Worm (Caenorhabditis elegans): ENCODE measurements around the gene K11H12.1.

The K11H12.1 gene

DNA sequence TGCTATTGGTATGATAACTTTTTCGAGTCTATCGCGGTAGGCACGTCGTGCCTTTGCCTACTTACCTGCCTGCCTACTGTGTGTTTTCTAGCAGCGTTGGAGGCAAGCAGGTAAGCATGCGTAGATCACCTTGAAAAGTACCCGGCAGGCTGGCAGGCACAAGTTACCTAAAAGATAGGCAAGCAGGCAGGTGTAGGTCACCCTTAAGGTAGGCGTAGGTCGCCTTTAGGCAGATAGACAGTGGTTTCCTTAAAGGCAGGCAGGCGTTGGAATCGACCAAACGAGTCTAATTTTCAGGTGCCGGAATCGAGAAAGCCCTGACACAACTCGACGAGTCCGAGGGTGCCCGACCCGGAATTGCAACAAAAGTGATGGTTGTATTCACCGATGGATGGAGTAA is 33.5 kb downstream of the K11H12.1 start:
- TF ChIP-seq lin-39 (tag; optimal IDR thresholded peaks at IDR 0.05) = no peak
- no peak for TF ChIP-seq skn-1 (tag; optimal IDR thresholded peaks at IDR 0.05)
- TF ChIP-seq pha-4 (tag; optimal IDR thresholded peaks at IDR 0.05) = no peak
- no peak for TF ChIP-seq ztf-4 (tag; optimal IDR thresholded peaks at IDR 0.05)
- TF ChIP-seq unc-39 (tag; optimal IDR thresholded peaks at IDR 0.05) = no peak
- no peak for TF ChIP-seq nhr-11 (tag; optimal IDR thresholded peaks at IDR 0.05)
- no peak for TF ChIP-seq nhr-237 (tag; optimal IDR thresholded peaks at IDR 0.05)
- no peak for TF ChIP-seq snpc-4 (tag; optimal IDR thresholded peaks at IDR 0.05)
- no peak for TF ChIP-seq egl-5 (tag; optimal IDR thresholded peaks at IDR 0.05)
- TF ChIP-seq mdl-1 (tag; optimal IDR thresholded peaks at IDR 0.05) = no peak
- TF ChIP-seq lsy-12 (tag; optimal IDR thresholded peaks at IDR 0.05) = no peak

DNA sequence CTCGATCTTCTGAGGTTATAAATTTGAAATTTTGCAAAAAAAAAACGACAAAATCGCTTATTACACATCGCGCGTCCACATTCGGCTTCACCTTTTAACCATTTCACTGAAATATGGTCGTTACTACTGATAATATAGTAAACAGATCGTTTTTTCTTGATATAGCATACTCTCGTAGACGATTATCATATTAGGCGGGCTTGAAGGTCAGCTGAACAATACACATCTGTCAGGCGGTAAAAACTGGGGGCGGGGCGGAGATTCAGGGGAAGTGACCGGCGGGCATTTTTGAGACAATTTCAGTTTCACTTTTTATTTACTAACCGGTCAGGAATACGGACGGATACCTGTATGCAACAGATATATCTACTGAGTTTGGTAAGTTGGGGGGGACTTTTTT is 38.0 kb downstream of the K11H12.1 start, which contains the start of gene C18H7.1:
C18H7.1 (plus strand) TSS at position 301 of the 400 bp plus-strand sequence.
- TF ChIP-seq nhr-67 (tag; optimal IDR thresholded peaks at IDR 0.05) = no peak
- no peak for TF ChIP-seq nhr-43 (tag; optimal IDR thresholded peaks at IDR 0.05; ENCODE audit: poor library complexity, severe bottlenecking)
- no peak for TF ChIP-seq unc-62 (GFP tag; optimal IDR thresholded peaks at IDR 0.05)
- TF ChIP-seq R02D3.7 (tag; optimal IDR thresholded peaks at IDR 0.05) = no peak
- TF ChIP-seq daf-12 (tag; optimal IDR thresholded peaks at IDR 0.05) = no peak
- no peak for TF ChIP-seq elt-3 (tag; optimal IDR thresholded peaks at IDR 0.05)
- no peak for TF ChIP-seq nhr-25 (tag; optimal IDR thresholded peaks at IDR 0.05)
- TF ChIP-seq ZK546.5 (tag; optimal IDR thresholded peaks at IDR 0.05) = no peak
- no peak for TF ChIP-seq tbx-2 (tag; optimal IDR thresholded peaks at IDR 0.05)
- no peak for TF ChIP-seq ama-1 (optimal IDR thresholded peaks at IDR 0.05)
- TF ChIP-seq mml-1 (tag; optimal IDR thresholded peaks at IDR 0.05) = no peak
- TF ChIP-seq ceh-82 (tag; optimal IDR thresholded peaks at IDR 0.05) = no peak
- TF ChIP-seq lin-15B (tag; optimal IDR thresholded peaks at IDR 0.05) = no peak
- no peak for TF ChIP-seq fkh-2 (tag; optimal IDR thresholded peaks at IDR 0.05)
- TF ChIP-seq pqm-1 (tag; optimal IDR thresholded peaks at IDR 0.05) = no peak

DNA sequence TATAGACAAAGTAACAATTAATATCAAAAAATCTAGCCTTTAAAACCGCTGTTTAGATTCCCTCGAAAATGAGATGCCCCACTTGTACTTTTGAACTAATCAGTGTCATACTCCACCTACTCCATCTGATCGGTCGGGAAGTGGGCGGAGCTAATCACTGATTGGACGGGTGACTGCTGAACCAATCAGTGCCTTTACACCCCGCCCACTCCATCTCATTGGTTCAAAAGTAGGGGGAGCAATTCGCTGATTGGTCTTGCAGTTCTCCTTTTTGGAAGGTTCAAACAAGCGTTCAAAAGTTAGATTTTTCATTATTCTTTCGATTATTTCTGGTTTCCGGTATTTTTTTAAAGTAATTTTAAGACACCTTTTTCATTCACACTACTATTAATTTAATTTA is 40.1 kb downstream of the K11H12.1 start:
- peak; percentile 96 for TF ChIP-seq nfya-1 (tag; optimal IDR thresholded peaks at IDR 0.05; ENCODE audit: insufficient read depth)
- no peak for TF ChIP-seq fkh-10 (GFP tag; optimal IDR thresholded peaks at IDR 0.05)
- no peak for TF ChIP-seq nhr-43 (tag; optimal IDR thresholded peaks at IDR 0.05; ENCODE audit: poor library complexity, severe bottlenecking)
- no peak for TF ChIP-seq ceh-16 (tag; optimal IDR thresholded peaks at IDR 0.05)

DNA sequence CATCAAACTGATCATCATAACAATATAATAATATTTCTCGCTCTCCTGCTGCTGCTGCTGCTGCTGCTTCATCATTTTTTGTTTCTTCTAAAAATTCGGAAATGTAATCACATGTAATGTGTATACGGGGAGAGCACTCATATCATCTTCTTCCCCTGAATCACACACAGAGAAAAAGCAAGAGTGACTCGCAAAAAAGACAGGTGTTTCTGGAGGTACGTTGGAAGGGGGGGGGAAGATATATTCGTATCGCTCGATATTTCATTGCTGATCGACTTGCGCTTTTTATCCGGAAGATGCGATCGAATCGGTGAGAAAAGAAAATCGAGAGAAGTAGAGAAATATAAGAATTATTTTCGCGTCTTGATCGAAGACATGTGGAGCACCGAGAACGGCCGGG is 45.6 kb downstream of the K11H12.1 start:
- TF ChIP-seq nfya-1 (tag; optimal IDR thresholded peaks at IDR 0.05; ENCODE audit: insufficient read depth) (peak; percentile 2), egl-5 (tag; optimal IDR thresholded peaks at IDR 0.05) (no peak)

DNA sequence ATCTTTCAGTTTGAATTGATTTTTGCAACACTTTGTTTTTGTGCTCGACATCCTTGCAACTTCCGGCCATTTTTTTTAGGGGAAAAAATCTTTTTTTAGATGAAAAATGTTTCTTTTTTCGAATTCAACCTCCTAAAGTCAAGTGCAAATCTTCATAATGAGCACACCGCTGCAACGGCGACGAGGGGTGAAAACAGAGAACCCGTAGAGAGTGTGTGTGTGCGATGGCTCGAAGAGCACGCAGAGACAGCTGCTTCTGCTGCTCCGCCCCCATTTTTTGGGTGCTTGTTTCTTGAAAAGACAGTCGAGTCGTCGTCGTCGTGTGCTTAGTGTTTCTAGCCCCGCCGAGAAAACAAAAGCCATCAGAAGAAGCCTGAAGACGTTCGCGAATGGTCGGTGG is 47.2 kb downstream of the K11H12.1 start, which contains the start of gene inx-18:
inx-18 (plus strand) TSS at position 301 of the 400 bp plus-strand sequence.
- TF ChIP-seq ceh-82 (tag; optimal IDR thresholded peaks at IDR 0.05) = no peak

DNA sequence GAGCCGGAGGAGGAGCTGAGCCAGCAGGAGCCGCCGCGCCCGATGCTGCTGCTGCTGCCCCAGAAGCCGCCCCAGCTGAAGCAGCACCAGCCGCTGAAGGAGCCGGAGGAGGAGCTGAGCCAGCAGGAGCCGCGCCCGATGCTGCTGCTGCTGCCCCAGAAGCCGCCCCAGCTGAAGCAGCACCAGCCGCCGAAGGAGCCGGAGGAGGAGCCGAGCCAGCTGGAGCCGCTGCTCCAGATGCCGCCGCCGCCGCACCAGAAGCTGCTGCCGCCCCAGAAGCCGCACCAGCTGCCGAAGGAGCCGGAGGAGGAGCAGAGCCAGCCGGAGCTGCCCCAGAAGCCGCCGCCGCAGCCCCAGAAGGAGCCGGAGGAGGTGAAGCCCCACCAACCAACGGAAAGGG is 47.8 kb downstream of the K11H12.1 start:
- no peak for TF ChIP-seq nhr-237 (tag; optimal IDR thresholded peaks at IDR 0.05)
- no peak for TF ChIP-seq unc-62 (GFP tag; optimal IDR thresholded peaks at IDR 0.05)
- no peak for TF ChIP-seq ZK546.5 (tag; optimal IDR thresholded peaks at IDR 0.05)

DNA sequence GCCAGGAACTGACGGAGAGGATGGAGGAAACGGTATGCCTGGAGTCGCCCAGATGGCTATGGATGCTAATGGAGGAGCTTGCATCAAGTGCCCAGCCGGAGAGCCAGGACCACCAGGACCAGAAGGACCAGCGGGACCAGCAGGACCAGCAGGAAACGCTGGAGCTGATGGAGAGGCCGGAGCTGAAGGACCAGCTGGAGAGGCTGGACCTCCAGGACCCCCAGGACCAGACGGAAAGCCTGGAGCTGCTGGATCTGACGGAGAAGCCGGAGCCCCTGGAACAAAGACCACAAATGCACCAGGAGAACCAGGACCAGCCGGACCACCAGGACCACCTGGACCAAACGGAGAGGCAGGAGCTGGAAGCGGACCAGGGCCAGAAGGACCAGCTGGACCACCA is 48.4 kb downstream of the K11H12.1 start:
- TF ChIP-seq unc-62 (GFP tag; optimal IDR thresholded peaks at IDR 0.05) (no peak), skn-1 (tag; optimal IDR thresholded peaks at IDR 0.05) (no peak), hmg-11 (tag; optimal IDR thresholded peaks at IDR 0.05) (no peak), fkh-10 (GFP tag; optimal IDR thresholded peaks at IDR 0.05) (no peak), pha-4 (tag; optimal IDR thresholded peaks at IDR 0.05) (no peak), jun-1 (tag; optimal IDR thresholded peaks at IDR 0.05) (no peak), ztf-11 (tag; optimal IDR thresholded peaks at IDR 0.05) (no peak), egl-27 (tag; optimal IDR thresholded peaks at IDR 0.05) (no peak), ceh-9 (tag; optimal IDR thresholded peaks at IDR 0.05) (no peak), ceh-82 (tag; optimal IDR thresholded peaks at IDR 0.05) (no peak), R02D3.7 (tag; optimal IDR thresholded peaks at IDR 0.05) (no peak), egl-5 (tag; optimal IDR thresholded peaks at IDR 0.05) (no peak), nhr-11 (tag; optimal IDR thresholded peaks at IDR 0.05) (no peak), lin-15B (tag; optimal IDR thresholded peaks at IDR 0.05) (no peak), aly-2 (tag; optimal IDR thresholded peaks at IDR 0.05) (no peak)
